Fruit fly (Drosophila melanogaster) whole organism, wandering third instar larva: Measurements from ENCODE around the gene CG7714.
A peak's percentile ranks its signal among the peaks of the same experiment; 100 is the strongest.

Experiments used
- Abd-B ChIP-seq: fragments of >200 bp; optimal IDR thresholded peaks from 2 replicates; lab custom pipeline; 2017; ENCODE audit warnings: missing biosample characterization, missing genetic modification characterization
- CG32264 ChIP-seq: fragments of 200-800 bp; sonication (Bioruptor generic); optimal IDR thresholded peaks from 2 replicates; lab custom pipeline; 2016; ENCODE audit warnings: missing biosample characterization, missing genetic modification characterization
- CG9705 ChIP-seq: fragments of 200-800 bp; sonication (Bioruptor generic); optimal IDR thresholded peaks from 2 replicates; lab custom pipeline; 2018; ENCODE audit warnings: missing biosample characterization, mild to moderate bottlenecking, missing genetic modification characterization
- CrebA ChIP-seq: fragments of 200-800 bp; sonication (Bioruptor generic); optimal IDR thresholded peaks from 2 replicates; lab custom pipeline; 2016; ENCODE audit warnings: missing biosample characterization, mild to moderate bottlenecking, missing genetic modification characterization, borderline replicate concordance
- Dfd ChIP-seq: fragments of >200 bp; optimal IDR thresholded peaks from 2 replicates; lab custom pipeline; 2017; ENCODE audit warnings: missing biosample characterization, missing genetic modification characterization
- Dif ChIP-seq: fragments of 200-275, 200-300 bp; sonication (Bioruptor generic); optimal IDR thresholded peaks from 2 replicates; lab custom pipeline; 2018; ENCODE audit warnings: missing biosample characterization, missing genetic modification characterization; ENCODE audit not compliant: partially characterized antibody
- GATAd ChIP-seq: sonication (Bioruptor generic); optimal IDR thresholded peaks from 2 replicates; lab custom pipeline; 2016; ENCODE audit warnings: missing biosample characterization, missing genetic modification characterization
- HLH106 ChIP-seq: fragments of 200-800 bp; optimal IDR thresholded peaks from 3 replicates; lab custom pipeline; 2019; ENCODE audit warnings: missing biosample characterization, mild to moderate bottlenecking, missing genetic modification characterization, moderate library complexity
- Hnf4 ChIP-seq: fragments of 200-800 bp; sonication (Bioruptor generic); optimal IDR thresholded peaks from 2 replicates; lab custom pipeline; 2016; ENCODE audit warnings: missing biosample characterization, mild to moderate bottlenecking, missing genetic modification characterization
- Hr78 ChIP-seq: fragments of >200 bp; optimal IDR thresholded peaks from 2 replicates; lab custom pipeline; 2017; ENCODE audit warnings: missing biosample characterization, missing genetic modification characterization
- Hr83 ChIP-seq: fragments of 200-300 bp; sonication (Bioruptor generic); optimal IDR thresholded peaks from 2 replicates; lab custom pipeline; 2016; ENCODE audit warnings: missing biosample characterization, mild to moderate bottlenecking, missing genetic modification characterization, moderate library complexity; ENCODE audit not compliant: poor library complexity, severe bottlenecking
- Jra ChIP-seq: sonication (Bioruptor generic); optimal IDR thresholded peaks from 2 replicates; lab custom pipeline; 2016; ENCODE audit warnings: missing biosample characterization, missing genetic modification characterization
- Mio ChIP-seq: sonication (Bioruptor generic); optimal IDR thresholded peaks from 2 replicates; lab custom pipeline; 2016; ENCODE audit warnings: missing biosample characterization, missing genetic modification characterization
- Myc ChIP-seq: fragments of >200 bp; optimal IDR thresholded peaks from 2 replicates; lab custom pipeline; 2017
- N ChIP-seq: fragments of >200 bp; optimal IDR thresholded peaks from 2 replicates; lab custom pipeline; 2018; ENCODE audit warnings: missing biosample characterization, missing external identifiers, missing genetic modification characterization
- OdsH ChIP-seq: fragments of 200-800 bp; sonication (Bioruptor generic); optimal IDR thresholded peaks from 2 replicates; lab custom pipeline; 2016; ENCODE audit warnings: missing biosample characterization, mild to moderate bottlenecking, missing genetic modification characterization
- Rel ChIP-seq, 2 experiments: fragments of 200-800 bp; sonication (Bioruptor generic) in 1 of 2; optimal IDR thresholded peaks; 2 replicates in 1 of 2; 3 replicates in 1 of 2; lab custom pipeline; 2016 to 2019; ENCODE audit warnings: mild to moderate bottlenecking in 2 of 2, missing biosample characterization in 2 of 2, missing genetic modification characterization in 2 of 2, moderate library complexity in 1 of 2
- Sp1 ChIP-seq: fragments of 200-800 bp; sonication (Bioruptor generic); optimal IDR thresholded peaks from 3 replicates; lab custom pipeline; 2019; ENCODE audit warnings: missing biosample characterization, mild to moderate bottlenecking, missing genetic modification characterization, moderate library complexity
- Vsx2 ChIP-seq: fragments of 200-300, 225-300 bp; sonication (Bioruptor generic); optimal IDR thresholded peaks from 2 replicates; lab custom pipeline; 2018; ENCODE audit warnings: missing biosample characterization, missing genetic modification characterization; ENCODE audit not compliant: partially characterized antibody
- br ChIP-seq: fragments of 200-800 bp; sonication (Bioruptor generic); optimal IDR thresholded peaks from 2 replicates; lab custom pipeline; 2016; ENCODE audit warnings: missing biosample characterization, missing genetic modification characterization
- brk ChIP-seq: fragments of 200-800 bp; sonication (Bioruptor generic); optimal IDR thresholded peaks from 2 replicates; lab custom pipeline; 2016; ENCODE audit warnings: missing biosample characterization, mild to moderate bottlenecking, missing genetic modification characterization
- dl ChIP-seq, 2 experiments: fragments of 175-275, 200-275 bp in 1 of 2; fragments of 200-275 bp in 1 of 2; sonication (Bioruptor generic); optimal IDR thresholded peaks; lab custom pipeline; 2018; ENCODE audit warnings: mild to moderate bottlenecking in 2 of 2, missing biosample characterization in 2 of 2, missing genetic modification characterization in 2 of 2, moderate library complexity in 2 of 2; ENCODE audit not compliant: partially characterized antibody in 2 of 2, insufficient read depth in 1 of 2
- dmrt93B ChIP-seq: fragments of 200-800 bp; sonication (Bioruptor generic); optimal IDR thresholded peaks from 2 replicates; lab custom pipeline; 2018; ENCODE audit warnings: missing biosample characterization, mild to moderate bottlenecking, missing genetic modification characterization
- dsf ChIP-seq: sonication (Bioruptor generic); optimal IDR thresholded peaks from 2 replicates; lab custom pipeline; 2016; ENCODE audit warnings: missing biosample characterization, missing genetic modification characterization, borderline replicate concordance
- ey ChIP-seq: fragments of 200-800 bp; sonication (Bioruptor generic); optimal IDR thresholded peaks from 2 replicates; lab custom pipeline; 2016; ENCODE audit warnings: missing biosample characterization, missing genetic modification characterization
- foxo ChIP-seq, 2 experiments: fragments of 200-800 bp; sonication (Bioruptor generic); optimal IDR thresholded peaks; 2 replicates in 1 of 2; 3 replicates in 1 of 2; lab custom pipeline; 2016 to 2017; ENCODE audit warnings: missing biosample characterization in 2 of 2, missing genetic modification characterization in 2 of 2
- fru ChIP-seq: fragments of 200-800 bp; sonication (Bioruptor generic); optimal IDR thresholded peaks from 3 replicates; lab custom pipeline; 2016; ENCODE audit warnings: missing biosample characterization, mild to moderate bottlenecking, missing genetic modification characterization
- h ChIP-seq: fragments of 200-800 bp; sonication (Bioruptor generic); optimal IDR thresholded peaks from 3 replicates; lab custom pipeline; 2016; ENCODE audit warnings: missing biosample characterization, mild to moderate bottlenecking, missing genetic modification characterization
- jim ChIP-seq: fragments of 175-275, 200-325 bp; sonication (Bioruptor generic); optimal IDR thresholded peaks from 2 replicates; lab custom pipeline; 2016; ENCODE audit warnings: missing biosample characterization, mild to moderate bottlenecking, missing genetic modification characterization
- lola ChIP-seq: fragments of >200 bp; optimal IDR thresholded peaks from 2 replicates; lab custom pipeline; 2017; ENCODE audit warnings: missing biosample characterization, missing genetic modification characterization
- pan ChIP-seq: fragments of >200 bp; optimal IDR thresholded peaks from 2 replicates; lab custom pipeline; 2017
- psq ChIP-seq: fragments of 200-800 bp; sonication (Bioruptor generic); optimal IDR thresholded peaks from 3 replicates; lab custom pipeline; 2017; ENCODE audit warnings: missing biosample characterization, mild to moderate bottlenecking, missing genetic modification characterization, moderate library complexity
- rgr ChIP-seq: fragments of 200-800 bp; sonication (Bioruptor generic); optimal IDR thresholded peaks from 3 replicates; lab custom pipeline; 2016; ENCODE audit warnings: missing biosample characterization, mild to moderate bottlenecking, missing genetic modification characterization
- sage ChIP-seq: fragments of 200-800 bp; sonication (Bioruptor generic); optimal IDR thresholded peaks from 2 replicates; lab custom pipeline; 2016; ENCODE audit warnings: missing biosample characterization, mild to moderate bottlenecking, missing genetic modification characterization
- sv ChIP-seq: fragments of 200-800 bp; sonication (Bioruptor generic); optimal IDR thresholded peaks from 3 replicates; lab custom pipeline; 2016; ENCODE audit warnings: missing biosample characterization, missing genetic modification characterization
- tai ChIP-seq: sonication (Bioruptor generic); optimal IDR thresholded peaks from 2 replicates; lab custom pipeline; 2016; ENCODE audit warnings: missing biosample characterization, missing genetic modification characterization
- usp ChIP-seq: fragments of >200 bp; optimal IDR thresholded peaks from 2 replicates; lab custom pipeline; 2017; ENCODE audit warnings: missing biosample characterization, missing genetic modification characterization
- woc ChIP-seq: sonication (Bioruptor generic); optimal IDR thresholded peaks from 2 replicates; lab custom pipeline; 2016; ENCODE audit warnings: missing biosample characterization, mild to moderate bottlenecking, missing genetic modification characterization

The CG7714 gene

DNA sequence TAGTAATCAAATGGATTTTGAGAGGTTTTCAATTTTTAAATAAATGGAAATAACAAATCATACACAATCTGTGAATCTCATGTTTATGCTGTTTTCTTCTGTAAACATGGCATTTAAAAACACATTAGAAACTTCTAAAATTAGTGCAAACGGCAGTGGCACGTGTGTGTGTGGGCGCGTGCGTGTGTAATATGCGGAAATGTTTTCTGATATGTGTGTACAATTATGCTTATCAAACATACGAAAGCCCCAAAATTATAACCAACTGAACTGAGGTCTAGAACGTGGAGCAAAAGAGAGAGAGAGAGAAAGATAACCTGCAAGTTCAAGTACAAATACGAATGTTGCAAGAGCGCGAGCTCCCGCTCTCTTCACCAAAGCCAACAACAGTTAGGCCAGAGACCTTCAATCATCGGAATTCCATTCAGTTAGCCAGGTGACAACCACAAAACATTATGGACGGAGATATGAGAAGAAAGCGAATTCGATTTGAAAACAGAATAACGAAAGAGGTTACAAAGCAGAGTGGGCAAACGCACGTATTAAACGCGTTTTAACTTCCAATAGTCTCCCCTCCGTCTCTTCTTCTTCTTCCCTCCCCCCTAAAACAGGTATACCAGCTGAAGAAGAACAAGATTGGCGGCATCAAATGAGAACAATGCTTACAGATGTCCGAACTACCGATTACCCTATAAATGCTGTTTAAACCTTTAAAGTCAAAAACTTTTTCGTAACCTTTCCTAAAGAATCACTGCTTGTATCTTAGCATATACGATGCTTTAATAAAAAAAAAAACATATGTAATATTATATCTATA, 15.0 kb upstream of the CG7714 start:
- TF ChIP-seq br (peak; percentile 92), HLH106 (tag; lab: Kevin White, UChicago) (peak; percentile 98), psq (GFP tag; lab: Kevin White, UChicago) (peak; percentile 97), jim (GFP tag; lab: Kevin White, UChicago) (no peak), Jra (GFP tag; lab: Kevin White, UChicago) (peak; percentile 68), dmrt93B (GFP tag; lab: Kevin White, UChicago) (peak; percentile 92), OdsH (GFP tag; lab: Kevin White, UChicago) (peak; percentile 98), Dfd (no peak), Rel (GFP tag; optimal IDR thresholded peaks at IDR 0.05; lab: Kevin White, UChicago) (peak; percentile 91), Rel (tag; optimal IDR thresholded peaks at IDR 0.05; lab: Kevin White, UChicago) (peak; percentile 75), sage (GFP tag; lab: Kevin White, UChicago) (peak; percentile 95), fru (GFP tag; lab: Kevin White, UChicago) (peak; percentile 95), CG32264 (GFP tag; lab: Kevin White, UChicago) (peak; percentile 90), N (GFP tag; lab: Kevin White, UChicago) (no peak), Vsx2 (GFP tag; lab: Kevin White, UChicago) (peak; percentile 72), dl (GFP tag; optimal IDR thresholded peaks at IDR 0.05; lab: Kevin White, UChicago; ENCODE audit: insufficient read depth in 1 of 2, partially characterized antibody in 2 of 2) (no peak), Myc (lab: Kevin White, UChicago) (no peak), CG9705 (GFP tag; lab: Kevin White, UChicago) (peak; percentile 89), Mio (GFP tag; lab: Kevin White, UChicago) (peak; percentile 61), Dif (GFP tag; lab: Kevin White, UChicago) (peak; percentile 25), sv (peak; percentile 91), foxo (GFP tag; optimal IDR thresholded peaks at IDR 0.05; lab: Kevin White, UChicago) (peak; percentile 77 to 97), Hr83 (no peak), Sp1 (peak; percentile 98), rgr (GFP tag; lab: Kevin White, UChicago) (peak; percentile 98), pan (lab: Kevin White, UChicago) (no peak), ey (GFP tag; lab: Kevin White, UChicago) (peak; percentile 94), usp (GFP tag; lab: Kevin White, UChicago) (no peak), Hr78 (GFP tag; lab: Kevin White, UChicago) (no peak), GATAd (peak; percentile 76), lola (GFP tag; lab: Kevin White, UChicago) (no peak), tai (GFP tag; lab: Kevin White, UChicago) (no peak), Abd-B (GFP tag; lab: Kevin White, UChicago) (no peak), woc (GFP tag; lab: Kevin White, UChicago) (peak; percentile 92), CrebA (no peak), Hnf4 (peak; percentile 92), h (GFP tag; lab: Kevin White, UChicago) (peak; percentile 97), dsf (GFP tag; lab: Kevin White, UChicago) (peak; percentile 83), brk (peak; percentile 94)
- TF ChIP-seq, all 38 proteins: peak for 25
